Worm (Caenorhabditis elegans): Measurements from ENCODE around the gene F56D6.22.
A peak's percentile ranks its signal among the peaks of the same experiment; 100 is the strongest.

Gene F56D6.22

DNA sequence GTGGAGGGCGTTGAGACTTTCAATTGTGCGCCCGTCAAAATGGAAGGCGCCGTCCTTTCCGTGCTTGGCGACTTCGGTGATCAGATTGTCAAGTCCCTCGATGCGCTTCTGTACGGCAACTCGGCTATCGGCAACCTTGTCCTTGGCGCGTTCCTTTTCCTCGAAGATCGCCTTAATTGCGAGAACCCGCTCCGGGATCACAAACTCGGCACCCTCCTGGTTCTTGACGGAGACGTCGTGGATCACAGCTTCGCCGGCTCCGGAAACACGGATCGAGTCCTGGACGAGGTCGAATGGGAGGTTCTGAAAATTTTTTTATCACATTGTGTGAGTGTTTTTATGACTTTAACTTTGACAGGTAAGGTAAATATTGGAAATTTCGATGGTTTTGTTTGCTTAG, 34.2 kb downstream of the F56D6.22 start:
- TF ChIP-seq pqm-1 (tag; optimal IDR thresholded peaks at IDR 0.05) (no peak), nhr-28 (tag; optimal IDR thresholded peaks at IDR 0.05) (no peak), pha-4 (tag; optimal IDR thresholded peaks at IDR 0.05) (peak; percentile 31), nhr-25 (tag; optimal IDR thresholded peaks at IDR 0.05) (peak; percentile 9)

DNA sequence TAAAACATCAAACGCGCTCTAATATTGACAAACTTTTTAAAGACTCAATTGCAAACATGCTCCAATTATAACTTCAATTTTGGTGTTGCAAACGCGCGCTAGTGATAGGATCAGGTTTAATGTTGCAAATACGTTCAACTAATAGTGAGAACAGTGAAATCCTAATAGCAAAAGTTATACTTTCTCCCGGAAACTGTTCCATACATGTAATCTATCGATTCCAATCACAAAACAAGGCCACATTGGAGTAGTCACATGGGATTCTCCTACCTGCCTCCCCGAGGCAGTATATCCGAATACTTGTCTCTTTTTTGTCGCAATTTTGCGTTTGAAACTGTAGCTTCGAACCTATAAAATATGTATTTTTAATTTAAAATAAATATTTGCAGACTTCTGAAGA, 37.5 kb downstream of the F56D6.22 start:
- TF ChIP-seq mdl-1 (tag; optimal IDR thresholded peaks at IDR 0.05) (no peak), fos-1 (tag; optimal IDR thresholded peaks at IDR 0.05) (no peak), nhr-76 (tag; optimal IDR thresholded peaks at IDR 0.05) (no peak), unc-62 (GFP tag; optimal IDR thresholded peaks at IDR 0.05) (no peak), lin-39 (tag; optimal IDR thresholded peaks at IDR 0.05) (no peak), nhr-23 (tag; optimal IDR thresholded peaks at IDR 0.05) (no peak), nfya-1 (tag; optimal IDR thresholded peaks at IDR 0.05; ENCODE audit: insufficient read depth) (no peak), unc-39 (tag; optimal IDR thresholded peaks at IDR 0.05) (no peak), lin-15B (tag; optimal IDR thresholded peaks at IDR 0.05) (no peak), nhr-11 (tag; optimal IDR thresholded peaks at IDR 0.05) (no peak), R02D3.7 (tag; optimal IDR thresholded peaks at IDR 0.05) (no peak), lsy-12 (tag; optimal IDR thresholded peaks at IDR 0.05) (no peak), nhr-77 (tag; optimal IDR thresholded peaks at IDR 0.05) (no peak), skn-1 (tag; optimal IDR thresholded peaks at IDR 0.05) (no peak)

DNA sequence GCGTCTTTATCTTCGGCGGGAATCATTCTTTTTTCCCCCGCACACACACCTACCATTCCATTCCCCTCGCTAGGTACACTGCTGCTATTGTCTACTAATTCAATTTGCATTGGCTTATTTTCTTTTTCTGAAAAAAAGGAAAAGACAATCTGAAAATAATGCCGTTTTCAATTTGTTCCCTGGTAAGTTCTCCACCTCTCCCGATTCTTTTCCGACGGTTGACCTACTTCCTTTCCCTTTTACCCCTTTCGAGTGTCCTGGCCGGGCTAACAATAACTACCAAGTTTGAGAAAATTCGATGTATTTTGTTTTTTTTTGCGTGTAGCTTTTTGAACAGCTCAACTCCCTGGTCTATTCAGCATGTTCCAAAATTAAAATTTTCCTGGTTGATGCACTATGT, 40.2 kb downstream of the F56D6.22 start, which contains the start of gene F37C4.4:
F37C4.4 (plus strand) TSS at position 58 of the 400 bp plus-strand sequence.
- TF ChIP-seq ceh-16 (tag; optimal IDR thresholded peaks at IDR 0.05): no peak
- TF ChIP-seq ztf-4 (tag; optimal IDR thresholded peaks at IDR 0.05): no peak
- TF ChIP-seq nhr-12 (tag; optimal IDR thresholded peaks at IDR 0.05): no peak
- TF ChIP-seq daf-12 (tag; optimal IDR thresholded peaks at IDR 0.05): no peak
- TF ChIP-seq nfya-1 (tag; optimal IDR thresholded peaks at IDR 0.05; ENCODE audit: insufficient read depth): no peak
- no peak for TF ChIP-seq elt-2 (tag; optimal IDR thresholded peaks at IDR 0.05)
- TF ChIP-seq skn-1 (tag; optimal IDR thresholded peaks at IDR 0.05): no peak
- TF ChIP-seq mdl-1 (tag; optimal IDR thresholded peaks at IDR 0.05): no peak
- no peak for TF ChIP-seq mml-1 (tag; optimal IDR thresholded peaks at IDR 0.05)

DNA sequence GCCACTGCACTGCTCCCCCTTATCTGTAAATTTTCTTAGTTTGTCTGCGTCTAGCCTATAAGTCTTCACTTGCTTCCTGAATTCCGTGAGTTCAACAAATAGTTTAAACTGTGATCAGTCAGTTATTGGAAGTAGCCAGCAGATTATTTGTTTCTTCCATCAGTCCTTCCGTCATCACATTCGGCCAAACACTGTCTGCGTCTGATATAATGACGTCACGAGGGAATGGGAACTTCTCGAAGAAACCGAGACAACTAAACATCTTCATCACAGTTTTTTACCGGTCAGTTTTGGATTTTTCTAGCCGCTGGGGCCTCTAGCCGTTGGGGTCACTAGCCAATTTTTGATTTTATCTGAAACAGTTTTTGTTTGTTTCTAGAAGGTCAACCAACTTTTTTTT, 41.4 kb downstream of the F56D6.22 start:
- TF ChIP-seq lin-39 (tag; optimal IDR thresholded peaks at IDR 0.05): no peak
- peak; percentile 30 for TF ChIP-seq pqm-1 (tag; optimal IDR thresholded peaks at IDR 0.05)
- TF ChIP-seq nhr-12 (tag; optimal IDR thresholded peaks at IDR 0.05): no peak
- TF ChIP-seq nhr-25 (tag; optimal IDR thresholded peaks at IDR 0.05): peak; percentile 55
- TF ChIP-seq ceh-82 (tag; optimal IDR thresholded peaks at IDR 0.05): no peak
- TF ChIP-seq elt-2 (tag; optimal IDR thresholded peaks at IDR 0.05): peak; percentile 38
- no peak for TF ChIP-seq ceh-16 (tag; optimal IDR thresholded peaks at IDR 0.05)
- no peak for TF ChIP-seq unc-39 (tag; optimal IDR thresholded peaks at IDR 0.05)
- TF ChIP-seq pha-4 (tag; optimal IDR thresholded peaks at IDR 0.05): no peak
- no peak for TF ChIP-seq nhr-11 (tag; optimal IDR thresholded peaks at IDR 0.05)
- no peak for TF ChIP-seq snpc-4 (tag; optimal IDR thresholded peaks at IDR 0.05)
- TF ChIP-seq ceh-9 (tag; optimal IDR thresholded peaks at IDR 0.05): no peak
- TF ChIP-seq nhr-23 (tag; optimal IDR thresholded peaks at IDR 0.05): peak; percentile 46

DNA sequence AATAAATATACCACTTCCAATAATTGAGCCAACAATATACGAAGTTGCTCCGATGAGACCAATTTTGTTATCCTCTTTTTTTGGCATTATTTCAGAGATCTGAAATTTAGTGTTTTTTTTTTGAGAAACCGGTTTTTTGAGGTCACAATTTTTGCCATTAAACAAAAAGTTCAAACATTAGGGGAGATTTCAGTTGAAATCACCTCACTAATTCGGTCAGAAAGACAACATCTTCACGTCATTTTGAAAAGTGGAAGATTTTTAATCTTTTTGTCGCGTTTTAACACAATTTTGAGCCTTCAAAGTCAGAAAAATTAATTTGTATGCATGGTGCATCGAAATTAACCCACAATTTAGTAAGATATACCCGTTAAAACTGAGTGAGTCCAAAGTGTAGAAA, 42.5 kb downstream of the F56D6.22 start, which contains the start of gene aat-8:
aat-8 (minus strand) TSS at position 101 of the 400 bp plus-strand sequence.
- TF ChIP-seq aly-2 (tag; optimal IDR thresholded peaks at IDR 0.05): no peak
- TF ChIP-seq nhr-67 (tag; optimal IDR thresholded peaks at IDR 0.05): peak; percentile 30
- TF ChIP-seq sea-2 (GFP tag; optimal IDR thresholded peaks at IDR 0.05): no peak
- no peak for TF ChIP-seq elt-1 (tag; optimal IDR thresholded peaks at IDR 0.05)
- TF ChIP-seq mdl-1 (tag; optimal IDR thresholded peaks at IDR 0.05): no peak
- TF ChIP-seq snpc-4 (tag; optimal IDR thresholded peaks at IDR 0.05): no peak

DNA sequence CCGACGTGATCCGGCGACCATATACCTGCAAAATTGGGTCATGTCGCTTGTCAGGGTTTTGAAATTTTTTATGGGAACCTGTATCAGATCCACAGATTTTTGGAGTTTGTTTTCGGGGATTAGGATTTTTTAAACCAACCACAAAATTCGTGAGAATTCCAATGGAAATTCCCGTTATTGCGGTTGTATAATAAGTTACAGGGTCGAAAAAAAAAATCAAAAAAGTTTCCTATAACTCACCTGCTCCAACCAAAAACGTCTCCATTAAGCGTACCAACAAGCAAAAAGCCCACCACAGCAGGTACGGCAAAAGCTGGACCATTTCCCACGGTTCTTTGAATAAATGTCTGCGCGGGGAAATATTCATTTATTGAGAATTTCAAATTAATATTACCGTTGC, 44.5 kb downstream of the F56D6.22 start:
- TF ChIP-seq nhr-25 (tag; optimal IDR thresholded peaks at IDR 0.05) (no peak), zag-1 (tag; optimal IDR thresholded peaks at IDR 0.05) (no peak), elt-3 (tag; optimal IDR thresholded peaks at IDR 0.05) (no peak), snpc-4 (tag; optimal IDR thresholded peaks at IDR 0.05) (no peak), nhr-67 (tag; optimal IDR thresholded peaks at IDR 0.05) (no peak), nhr-43 (tag; optimal IDR thresholded peaks at IDR 0.05; ENCODE audit: poor library complexity, severe bottlenecking) (no peak), ceh-9 (tag; optimal IDR thresholded peaks at IDR 0.05) (no peak), daf-12 (tag; optimal IDR thresholded peaks at IDR 0.05) (no peak), eor-1 (tag; optimal IDR thresholded peaks at IDR 0.05) (no peak), nhr-11 (tag; optimal IDR thresholded peaks at IDR 0.05) (no peak), unc-62 (GFP tag; optimal IDR thresholded peaks at IDR 0.05) (no peak), lsy-12 (tag; optimal IDR thresholded peaks at IDR 0.05) (no peak), fos-1 (tag; optimal IDR thresholded peaks at IDR 0.05) (no peak), nhr-12 (tag; optimal IDR thresholded peaks at IDR 0.05) (no peak), egl-5 (tag; optimal IDR thresholded peaks at IDR 0.05) (no peak)
